Fruit fly (Drosophila melanogaster) whole organism, pupa: ENCODE results near the gene Pif1.

Source experiments
- CG10348 ChIP-seq: fragments of 200-800 bp; sonication (Bioruptor generic); IDR thresholded peaks from 2 replicates; pipeline ENCODE4 v1.3.6; 2022; ENCODE audit warnings: missing biosample characterization, missing genetic modification characterization
- CG12605 ChIP-seq: fragments of 200-800 bp; sonication (Bioruptor generic); IDR thresholded peaks from 2 replicates; pipeline ENCODE4 v1.3.6; 2022; ENCODE audit warnings: missing biosample characterization, missing genetic modification characterization
- CG17806 ChIP-seq: fragments of 200-800 bp; sonication (Bioruptor generic); optimal IDR thresholded peaks from 2 replicates; lab custom pipeline; 2018; ENCODE audit warnings: missing biosample characterization, mild to moderate bottlenecking, missing genetic modification characterization, moderate library complexity
- CG34367 ChIP-seq: fragments of 200-800 bp; sonication (Bioruptor generic); optimal IDR thresholded peaks from 2 replicates; lab custom pipeline; 2018; ENCODE audit warnings: missing biosample characterization, mild to moderate bottlenecking, missing genetic modification characterization
- CG4496 ChIP-seq: fragments of 200-800 bp; sonication (Bioruptor generic); IDR thresholded peaks from 3 replicates; pipeline ENCODE4 v1.3.6; 2022; ENCODE audit warnings: missing biosample characterization, missing genetic modification characterization
- CG8159 ChIP-seq: fragments of 200-800 bp; sonication (Bioruptor generic); optimal IDR thresholded peaks from 3 replicates; lab custom pipeline; 2018; ENCODE audit warnings: missing biosample characterization, mild to moderate bottlenecking, missing genetic modification characterization, moderate library complexity
- CG9948 ChIP-seq: fragments of 200-800 bp; sonication (Bioruptor generic); optimal IDR thresholded peaks from 2 replicates; lab custom pipeline; 2018; ENCODE audit warnings: missing biosample characterization, mild to moderate bottlenecking, missing genetic modification characterization, moderate library complexity
- EcR ChIP-seq: fragments of 200-800 bp; sonication (Bioruptor generic); optimal IDR thresholded peaks from 3 replicates; lab custom pipeline; 2019; ENCODE audit warnings: missing biosample characterization, missing genetic modification characterization, mild to moderate bottlenecking, moderate library complexity, missing genetic modification reagents
- Ets98B ChIP-seq: fragments of 200-800 bp; sonication (Bioruptor generic); IDR thresholded peaks from 2 replicates; pipeline ENCODE4 v1.3.6; 2022; ENCODE audit warnings: missing biosample characterization, missing genetic modification characterization
- Pif1A ChIP-seq: fragments of 200-800 bp; sonication (Bioruptor generic); optimal IDR thresholded peaks from 3 replicates; lab custom pipeline; 2016; ENCODE audit warnings: missing biosample characterization, missing genetic modification characterization
- Snoo ChIP-seq: fragments of 200-800 bp; sonication (Bioruptor generic); optimal IDR thresholded peaks from 3 replicates; lab custom pipeline; 2017; ENCODE audit warnings: missing biosample characterization, mild to moderate bottlenecking, missing genetic modification characterization, inconsistent platforms

DNA sequence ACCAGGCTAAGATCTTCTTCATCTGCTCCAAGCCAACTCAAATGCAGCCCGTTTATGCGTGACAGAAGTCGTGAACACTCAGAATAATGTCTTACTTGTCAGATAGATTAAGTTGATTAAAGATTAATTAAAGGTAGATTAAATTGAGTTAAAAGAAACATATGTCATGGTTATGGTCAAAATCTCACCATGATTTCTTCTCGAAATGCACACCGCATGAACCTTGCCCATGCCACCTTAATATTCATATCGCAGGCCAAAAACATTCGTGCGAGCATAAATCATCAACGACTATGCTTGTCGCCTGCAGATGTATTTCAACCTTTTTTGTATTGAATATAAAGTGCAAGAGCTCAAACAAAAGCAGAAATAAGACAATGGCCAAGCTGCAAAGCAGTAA, 32.7 kb downstream of the Pif1 start:
- TF ChIP-seq Ets98B (GFP tag; lab: Robert Waterston, UW) (peak; percentile 88), Snoo (tag; lab: Kevin White, UChicago) (peak; percentile 74), EcR (GFP tag; lab: Kevin White, UChicago) (no peak), CG34367 (tag; lab: Kevin White, UChicago) (peak; percentile 61), CG9948 (peak; percentile 80), CG10348 (GFP tag; lab: Robert Waterston, UW) (no peak), CG8159 (tag; lab: Kevin White, UChicago) (peak; percentile 64), CG12605 (GFP tag; lab: Robert Waterston, UW) (peak; percentile 94), Pif1A (peak; percentile 76), CG4496 (GFP tag; lab: Robert Waterston, UW) (peak; percentile 91), CG17806 (peak; percentile 66)
